Worm (Caenorhabditis elegans) whole organism, L2 larva: ENCODE measurements around the gene F59C12.4.

Experiments
- C34F6.9 ChIP-seq: fragments of 150-350 bp; optimal IDR thresholded peaks from 2 replicates; lab custom pipeline; 2014; ENCODE audit warnings: missing biosample characterization, missing genetic modification characterization
- F13H6.1 ChIP-seq: sonication (generic microtip); optimal IDR thresholded peaks from 2 replicates; lab custom pipeline; 2016; ENCODE audit warnings: missing genetic modification characterization, missing compliant biosample characterization
- R02D3.7 ChIP-seq: fragments of 150-350 bp; optimal IDR thresholded peaks from 2 replicates; lab custom pipeline; 2014; ENCODE audit warnings: missing biosample characterization, missing genetic modification characterization
- ZK546.5 ChIP-seq: sonication (generic microtip); optimal IDR thresholded peaks from 2 replicates; lab custom pipeline; 2017; ENCODE audit warnings: missing biosample characterization, missing genetic modification characterization
- alr-1 ChIP-seq: fragments of 150-350 bp; optimal IDR thresholded peaks from 2 replicates; lab custom pipeline; 2014; ENCODE audit warnings: missing biosample characterization, missing genetic modification characterization
- ama-1 ChIP-seq: fragments of 150-350 bp; optimal IDR thresholded peaks from 2 replicates; lab custom pipeline; 2018; ENCODE audit warnings: inconsistent platforms
- blmp-1 ChIP-seq: sonication (generic microtip); optimal IDR thresholded peaks from 2 replicates; lab custom pipeline; 2017; ENCODE audit warnings: missing genetic modification characterization, mild to moderate bottlenecking, missing compliant biosample characterization, antibody characterized with exemption, moderate library complexity; ENCODE audit not compliant: insufficient read depth
- ceh-82 ChIP-seq: fragments of 150-350 bp; optimal IDR thresholded peaks from 2 replicates; lab custom pipeline; 2014; ENCODE audit warnings: missing biosample characterization, missing genetic modification characterization
- dmd-4 ChIP-seq: sonication (generic microtip); optimal IDR thresholded peaks from 2 replicates; lab custom pipeline; 2017; ENCODE audit warnings: missing biosample characterization, missing genetic modification characterization
- egl-27 ChIP-seq: sonication (generic microtip); optimal IDR thresholded peaks from 3 replicates; lab custom pipeline; 2017; ENCODE audit warnings: missing biosample characterization, missing genetic modification reagents, missing genetic modification characterization
- elt-1 ChIP-seq: fragments of 150-350 bp; optimal IDR thresholded peaks from 2 replicates; lab custom pipeline; 2014; ENCODE audit warnings: missing biosample characterization, missing genetic modification characterization
- elt-3 ChIP-seq: sonication (generic microtip); optimal IDR thresholded peaks from 2 replicates; lab custom pipeline; 2017; ENCODE audit warnings: missing biosample characterization, missing genetic modification characterization
- fos-1 ChIP-seq: fragments of 150-350 bp; optimal IDR thresholded peaks from 2 replicates; lab custom pipeline; 2014; ENCODE audit warnings: missing biosample characterization, missing genetic modification characterization
- gmeb-1 ChIP-seq: fragments of 150-350 bp; optimal IDR thresholded peaks from 2 replicates; lab custom pipeline; 2014; ENCODE audit warnings: missing biosample characterization, missing genetic modification characterization
- lin-11 ChIP-seq: fragments of 150-350 bp; sonication (generic microtip); optimal IDR thresholded peaks from 2 replicates; lab custom pipeline; 2014; ENCODE audit warnings: missing biosample characterization, missing genetic modification characterization, inconsistent platforms, mixed read lengths
- lin-13 ChIP-seq: fragments of 150-350 bp; optimal IDR thresholded peaks from 2 replicates; lab custom pipeline; 2014; ENCODE audit warnings: missing biosample characterization, missing genetic modification reagents, missing genetic modification characterization
- lin-39 ChIP-seq: fragments of 150-350 bp; optimal IDR thresholded peaks from 2 replicates; lab custom pipeline; 2014; ENCODE audit warnings: missing biosample characterization, missing genetic modification reagents, missing genetic modification characterization
- lsy-2 ChIP-seq, 2 experiments: fragments of 150-350 bp in 1 of 2; sonication (generic microtip) in 1 of 2; optimal IDR thresholded peaks; 2 replicates each; lab custom pipeline; 2014 to 2017; ENCODE audit warnings: missing biosample characterization in 2 of 2, missing genetic modification characterization in 2 of 2
- mab-5 ChIP-seq: fragments of 150-350 bp; optimal IDR thresholded peaks from 2 replicates; lab custom pipeline; 2014; ENCODE audit warnings: missing biosample characterization, missing genetic modification characterization
- mbf-1 ChIP-seq: sonication (generic microtip); optimal IDR thresholded peaks from 2 replicates; lab custom pipeline; 2017; ENCODE audit warnings: missing biosample characterization, missing genetic modification characterization
- nhr-10 ChIP-seq: sonication (generic microtip); optimal IDR thresholded peaks from 2 replicates; lab custom pipeline; 2017; ENCODE audit warnings: missing biosample characterization, missing genetic modification characterization
- nhr-11 ChIP-seq: fragments of 150-350 bp; optimal IDR thresholded peaks from 2 replicates; lab custom pipeline; 2014; ENCODE audit warnings: missing biosample characterization, missing genetic modification characterization
- nhr-12 ChIP-seq: fragments of 150-350 bp; optimal IDR thresholded peaks from 2 replicates; lab custom pipeline; 2014; ENCODE audit warnings: missing biosample characterization, missing genetic modification characterization
- nhr-129 ChIP-seq: fragments of 150-350 bp; optimal IDR thresholded peaks from 2 replicates; lab custom pipeline; 2014; ENCODE audit warnings: missing biosample characterization, missing genetic modification characterization
- nhr-21 ChIP-seq: fragments of 150-350 bp; optimal IDR thresholded peaks from 2 replicates; lab custom pipeline; 2014; ENCODE audit warnings: missing biosample characterization, missing genetic modification characterization
- nhr-23 ChIP-seq: fragments of 150-350 bp; optimal IDR thresholded peaks from 2 replicates; lab custom pipeline; 2014; ENCODE audit warnings: missing biosample characterization, missing genetic modification reagents, missing genetic modification characterization
- nhr-237 ChIP-seq: fragments of 150-350 bp; optimal IDR thresholded peaks from 2 replicates; lab custom pipeline; 2014; ENCODE audit warnings: missing biosample characterization, missing genetic modification characterization
- nhr-6 ChIP-seq: fragments of 150-350 bp; optimal IDR thresholded peaks from 2 replicates; lab custom pipeline; 2014; ENCODE audit warnings: missing biosample characterization, missing genetic modification characterization
- nhr-77 ChIP-seq: fragments of 150-350 bp; optimal IDR thresholded peaks from 2 replicates; lab custom pipeline; 2014; ENCODE audit warnings: missing biosample characterization, missing genetic modification characterization
- peb-1 ChIP-seq: fragments of 150-350 bp; optimal IDR thresholded peaks from 2 replicates; lab custom pipeline; 2014; ENCODE audit warnings: missing biosample characterization, missing genetic modification characterization
- sem-4 ChIP-seq: fragments of 150-350 bp; optimal IDR thresholded peaks from 2 replicates; lab custom pipeline; 2014; ENCODE audit warnings: missing biosample characterization, missing genetic modification reagents, missing genetic modification characterization
- sma-3 ChIP-seq: sonication (generic microtip); optimal IDR thresholded peaks from 2 replicates; lab custom pipeline; 2016; ENCODE audit warnings: missing genetic modification reagents, missing genetic modification characterization, missing compliant biosample characterization
- sma-9 ChIP-seq, 2 experiments: fragments of 150-350 bp in 1 of 2; sonication (generic microtip) in 1 of 2; optimal IDR thresholded peaks; 2 replicates each; lab custom pipeline; 2014 to 2016; ENCODE audit warnings: missing genetic modification characterization in 2 of 2, mild to moderate bottlenecking in 1 of 2, missing biosample characterization in 1 of 2, missing compliant biosample characterization in 1 of 2, missing genetic modification reagents in 1 of 2, moderate library complexity in 1 of 2
- snpc-4 ChIP-seq: fragments of 150-350 bp; optimal IDR thresholded peaks from 2 replicates; lab custom pipeline; 2014; ENCODE audit warnings: missing biosample characterization, missing genetic modification characterization
- unc-39 ChIP-seq: fragments of 150-350 bp; optimal IDR thresholded peaks from 2 replicates; lab custom pipeline; 2014; ENCODE audit warnings: missing biosample characterization, missing genetic modification characterization
- unc-55 ChIP-seq: fragments of 150-350 bp; sonication (generic microtip); optimal IDR thresholded peaks from 3 replicates; lab custom pipeline; 2014; ENCODE audit warnings: missing biosample characterization, missing genetic modification reagents, missing genetic modification characterization
- unc-62 ChIP-seq: fragments of 150-350 bp; optimal IDR thresholded peaks from 2 replicates; lab custom pipeline; 2014; ENCODE audit warnings: missing biosample characterization, missing genetic modification reagents, missing genetic modification characterization
- zag-1 ChIP-seq: fragments of 150-350 bp; optimal IDR thresholded peaks from 2 replicates; lab custom pipeline; 2014; ENCODE audit warnings: missing biosample characterization, missing genetic modification characterization
- ztf-11 ChIP-seq: sonication (generic microtip); optimal IDR thresholded peaks from 2 replicates; lab custom pipeline; 2017; ENCODE audit warnings: missing biosample characterization, missing genetic modification characterization
- ztf-4 ChIP-seq: fragments of 150-350 bp; optimal IDR thresholded peaks from 2 replicates; lab custom pipeline; 2014; ENCODE audit warnings: missing biosample characterization, missing genetic modification characterization

The F59C12.4 gene

DNA sequence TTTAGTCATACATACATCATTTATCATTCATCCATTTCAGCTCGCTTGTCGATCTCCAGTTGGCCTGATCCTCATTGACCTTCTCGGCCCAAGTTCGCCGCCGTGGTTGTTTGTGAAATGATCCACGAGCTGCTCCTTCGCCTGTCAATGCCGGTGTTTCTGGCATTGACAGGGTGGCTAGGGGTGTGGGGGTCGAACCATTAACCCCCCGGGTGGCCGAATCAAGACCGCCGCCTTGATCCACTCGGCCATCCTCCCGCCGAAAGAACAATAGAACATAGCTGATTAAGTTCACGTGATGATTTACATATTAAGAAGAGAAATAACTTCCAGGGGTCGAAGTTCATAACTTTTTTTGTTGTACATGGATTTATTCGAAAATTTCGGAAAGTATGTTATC is at the start of gene F59C12.4:
Gene F59C12.4 (minus strand): TSS at position 166 of the 400 bp plus-strand sequence.
- no peak for TF ChIP-seq R02D3.7
- TF ChIP-seq lin-11 (tag; lab: Kevin White, UChicago), result no peak
- no peak for TF ChIP-seq lin-39
- no peak for TF ChIP-seq lsy-2 (tag; optimal IDR thresholded peaks at IDR 0.05; lab: Kevin White, UChicago)
- TF ChIP-seq nhr-12 (tag; lab: Kevin White, UChicago), result no peak
- no peak for TF ChIP-seq ZK546.5
- no peak for TF ChIP-seq zag-1 (tag; lab: Kevin White, UChicago)
- TF ChIP-seq sem-4, result no peak
- TF ChIP-seq F13H6.1 (tag; lab: Kevin White, UChicago), result no peak
- TF ChIP-seq nhr-77 (tag; lab: Kevin White, UChicago), result no peak
- TF ChIP-seq elt-1 (tag; lab: Kevin White, UChicago), result no peak
- no peak for TF ChIP-seq dmd-4 (tag; lab: Kevin White, UChicago)
- TF ChIP-seq ztf-11, result no peak
- TF ChIP-seq nhr-21 (tag; lab: Kevin White, UChicago), result no peak
- TF ChIP-seq unc-62 (GFP tag; lab: Kevin White, UChicago), result no peak
- TF ChIP-seq nhr-23, result no peak
- no peak for TF ChIP-seq alr-1 (tag; lab: Kevin White, UChicago)

DNA sequence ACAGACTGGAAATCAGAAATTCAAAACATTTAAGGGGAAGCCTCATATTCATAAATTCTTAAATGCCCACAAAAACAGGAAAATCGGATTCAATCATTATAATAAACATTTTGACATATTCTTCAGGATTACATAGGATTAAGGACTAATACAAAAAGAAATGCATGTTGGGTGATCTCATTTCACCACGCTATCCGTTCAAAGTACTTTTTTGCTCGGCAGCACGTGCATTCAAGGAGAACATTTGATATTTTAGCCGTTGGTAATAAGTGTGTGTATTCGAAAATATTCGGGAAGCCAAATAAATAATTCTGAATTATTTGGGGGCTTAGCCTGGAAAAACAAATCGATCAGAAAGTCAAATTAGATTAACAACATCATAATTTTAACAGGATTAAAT is 48.2 kb upstream of the F59C12.4 start:
- TF ChIP-seq unc-39 (tag; lab: Kevin White, UChicago) (no peak), nhr-23 (no peak), nhr-21 (tag; lab: Kevin White, UChicago) (no peak), peb-1 (no peak), C34F6.9 (no peak), egl-27 (no peak), nhr-11 (tag; lab: Kevin White, UChicago) (no peak), elt-3 (tag; lab: Kevin White, UChicago) (no peak), mbf-1 (no peak), sma-9 (GFP tag; optimal IDR thresholded peaks at IDR 0.05; lab: Kevin White, UChicago) (no peak), sma-9 (tag; optimal IDR thresholded peaks at IDR 0.05; lab: Kevin White, UChicago) (no peak), R02D3.7 (no peak), nhr-10 (tag; lab: Kevin White, UChicago) (no peak), sma-3 (no peak), alr-1 (tag; lab: Kevin White, UChicago) (no peak), nhr-6 (tag; lab: Kevin White, UChicago) (no peak), snpc-4 (tag; lab: Kevin White, UChicago) (no peak)

DNA sequence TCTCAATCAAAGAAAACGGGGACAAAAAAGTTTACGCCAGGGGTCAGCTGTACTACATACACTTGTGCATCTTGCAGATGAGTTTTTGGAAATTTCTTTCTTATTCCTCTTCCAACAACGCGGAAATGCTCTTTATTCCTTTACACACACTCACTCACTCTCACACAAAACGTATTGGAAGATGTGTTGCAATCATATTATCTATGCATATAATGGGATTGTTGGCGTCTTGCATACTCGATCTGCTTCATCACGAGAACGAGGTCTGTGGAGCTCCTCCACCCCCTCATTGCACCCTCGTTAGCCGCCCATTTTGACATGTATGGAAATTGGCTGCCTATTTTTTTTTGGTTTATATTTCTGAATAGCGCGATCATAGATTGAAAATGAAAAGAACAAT is 46.4 kb upstream of the F59C12.4 start:
- no peak for TF ChIP-seq lin-39
- TF ChIP-seq blmp-1 (tag; lab: Kevin White, UChicago), result no peak
- peak; percentile 44 for TF ChIP-seq unc-55 (GFP tag; lab: Kevin White, UChicago)
- TF ChIP-seq dmd-4 (tag; lab: Kevin White, UChicago), result no peak
- TF ChIP-seq, all 48 proteins: peak for 1

DNA sequence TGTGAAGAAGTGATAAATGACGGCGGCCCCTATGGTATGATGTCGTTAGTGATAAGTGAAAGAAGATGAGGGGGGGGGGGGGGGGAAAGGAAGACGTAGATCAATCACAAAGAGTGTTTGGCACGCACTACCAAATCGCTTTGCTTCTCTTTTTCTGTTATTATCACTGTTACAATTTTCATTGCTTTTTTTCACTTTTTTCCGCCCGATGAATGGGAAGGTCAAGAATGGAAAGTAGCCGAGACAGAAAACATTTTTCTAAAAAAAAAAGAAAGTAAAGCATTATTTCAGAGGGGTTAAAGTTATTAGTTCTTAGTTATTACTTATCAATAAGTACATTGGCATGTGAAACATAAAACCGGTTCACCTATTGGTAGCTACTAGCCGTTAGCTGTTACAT is 44.8 kb upstream of the F59C12.4 start:
- peak; percentile 97 for TF ChIP-seq blmp-1 (tag; lab: Kevin White, UChicago)
- TF ChIP-seq nhr-129 (tag; lab: Kevin White, UChicago), result no peak
- TF ChIP-seq unc-55 (GFP tag; lab: Kevin White, UChicago), result no peak
- TF ChIP-seq elt-1 (tag; lab: Kevin White, UChicago), result no peak
- no peak for TF ChIP-seq gmeb-1 (tag; lab: Kevin White, UChicago)
- TF ChIP-seq dmd-4 (tag; lab: Kevin White, UChicago), result no peak
- TF ChIP-seq lin-39, result no peak
- no peak for TF ChIP-seq unc-39 (tag; lab: Kevin White, UChicago)
- TF ChIP-seq ztf-4 (tag; lab: Kevin White, UChicago), result no peak
- TF ChIP-seq, all 48 proteins: peak for 1

DNA sequence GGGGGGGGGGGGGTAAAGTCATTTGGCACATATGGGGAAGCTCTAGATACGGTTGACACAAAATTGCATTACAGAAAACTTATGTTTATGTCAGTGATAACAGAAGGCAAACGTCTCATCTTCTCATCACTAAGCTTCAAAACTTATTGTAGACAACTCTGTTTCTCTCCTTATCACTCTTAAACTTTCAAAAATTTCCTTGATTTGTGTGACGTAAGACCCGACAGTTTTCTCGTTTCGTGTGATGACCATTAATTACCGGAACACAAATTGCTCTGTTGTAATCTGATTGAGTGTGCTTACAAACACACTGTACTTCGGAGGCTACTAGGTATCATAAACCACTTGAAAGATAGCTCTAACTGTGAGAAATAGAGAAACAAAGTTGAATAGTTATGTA is 42.5 kb upstream of the F59C12.4 start:
- TF ChIP-seq nhr-237 (tag; lab: Kevin White, UChicago) (no peak), unc-39 (tag; lab: Kevin White, UChicago) (no peak), sma-9 (GFP tag; optimal IDR thresholded peaks at IDR 0.05; lab: Kevin White, UChicago) (peak; percentile 3), sma-9 (tag; optimal IDR thresholded peaks at IDR 0.05; lab: Kevin White, UChicago) (no peak), nhr-11 (tag; lab: Kevin White, UChicago) (no peak), nhr-129 (tag; lab: Kevin White, UChicago) (no peak), mbf-1 (no peak), mab-5 (tag; lab: Kevin White, UChicago) (no peak), lin-13 (GFP tag; lab: Kevin White, UChicago) (no peak), elt-3 (tag; lab: Kevin White, UChicago) (no peak), blmp-1 (tag; lab: Kevin White, UChicago) (no peak), ceh-82 (tag; lab: Kevin White, UChicago) (no peak), peb-1 (no peak), ama-1 (lab: Kevin White, UChicago) (no peak), fos-1 (tag; lab: Kevin White, UChicago) (peak; percentile 79), C34F6.9 (no peak), unc-62 (GFP tag; lab: Kevin White, UChicago) (no peak), ZK546.5 (no peak), nhr-77 (tag; lab: Kevin White, UChicago) (no peak)
